Worm (Caenorhabditis elegans) whole organism, late embryonic: ENCODE measurements around the gene ZK488.6.

ENCODE experiments used
- ama-1 ChIP-seq: fragments of 150-350 bp; optimal IDR thresholded peaks from 2 replicates; lab custom pipeline; 2014
- ceh-30 ChIP-seq: fragments of 150-350 bp; optimal IDR thresholded peaks from 2 replicates; lab custom pipeline; 2014; ENCODE audit warnings: missing biosample characterization, missing genetic modification characterization
- dmd-4 ChIP-seq: sonication (generic microtip); optimal IDR thresholded peaks from 2 replicates; lab custom pipeline; 2016; ENCODE audit warnings: borderline replicate concordance, missing genetic modification characterization, missing compliant biosample characterization
- dve-1 ChIP-seq: sonication (generic microtip); optimal IDR thresholded peaks from 2 replicates; lab custom pipeline; 2017; ENCODE audit warnings: antibody characterized with exemption, mild to moderate bottlenecking, missing genetic modification characterization, missing compliant biosample characterization
- elt-2 ChIP-seq: sonication (generic microtip); optimal IDR thresholded peaks from 2 replicates; lab custom pipeline; 2016; ENCODE audit warnings: missing genetic modification reagents, missing genetic modification characterization, missing compliant biosample characterization
- nhr-11 ChIP-seq: fragments of 150-350 bp; optimal IDR thresholded peaks from 2 replicates; lab custom pipeline; 2014; ENCODE audit warnings: missing biosample characterization, missing genetic modification characterization
- pag-3 ChIP-seq: sonication (generic microtip); optimal IDR thresholded peaks from 2 replicates; lab custom pipeline; 2016; ENCODE audit warnings: missing compliant biosample characterization, missing genetic modification characterization, borderline replicate concordance
- pha-2 ChIP-seq: sonication (generic microtip); optimal IDR thresholded peaks from 2 replicates; lab custom pipeline; 2017; ENCODE audit warnings: mild to moderate bottlenecking, missing genetic modification characterization, missing compliant biosample characterization
- pqm-1 ChIP-seq: sonication (generic microtip); optimal IDR thresholded peaks from 2 replicates; lab custom pipeline; 2016; ENCODE audit warnings: missing genetic modification characterization, missing compliant biosample characterization
- syd-9 ChIP-seq: sonication (generic microtip); optimal IDR thresholded peaks from 2 replicates; lab custom pipeline; 2016; ENCODE audit warnings: mild to moderate bottlenecking, missing genetic modification characterization, moderate library complexity, missing compliant biosample characterization
- tbx-2 ChIP-seq: sonication (generic microtip); optimal IDR thresholded peaks from 2 replicates; lab custom pipeline; 2016; ENCODE audit warnings: missing genetic modification characterization, missing compliant biosample characterization
- tbx-7 ChIP-seq: sonication (generic microtip); optimal IDR thresholded peaks from 2 replicates; lab custom pipeline; 2016; ENCODE audit warnings: missing genotype, missing genetic modification characterization, missing compliant biosample characterization

- no peak for TF ChIP-seq tbx-2 (tag; lab: Kevin White, UChicago)
- TF ChIP-seq tbx-7 (tag; lab: Kevin White, UChicago): no peak
- TF ChIP-seq ama-1 (lab: Kevin White, UChicago): no peak
- TF ChIP-seq elt-2: no peak
- TF ChIP-seq pag-3 (tag; lab: Kevin White, UChicago): no peak
- TF ChIP-seq nhr-11 (tag; lab: Kevin White, UChicago): no peak
- TF ChIP-seq dmd-4 (tag; lab: Kevin White, UChicago): no peak
- TF ChIP-seq pha-2 (tag; lab: Kevin White, UChicago): no peak
- TF ChIP-seq ceh-30 (tag; lab: Kevin White, UChicago): no peak
- no peak for TF ChIP-seq dve-1 (tag; lab: Kevin White, UChicago)
- TF ChIP-seq syd-9 (tag; lab: Kevin White, UChicago): no peak
- TF ChIP-seq pqm-1 (tag; lab: Kevin White, UChicago): no peak
Measured at ce11 chrV:638328-638727, 48.0 kb downstream of the ZK488.6 start, which contains the start of gene srj-37.
